Fruit fly (Drosophila melanogaster) Kc167 (cell line): ENCODE measurements around the gene CG2225.

ENCODE experiments used
- h ChIP-seq: fragments of >200 bp; optimal IDR thresholded peaks from 3 replicates; lab custom pipeline; 2018; ENCODE audit warnings: missing external identifiers
- insv ChIP-seq: fragments of >200 bp; optimal IDR thresholded peaks from 3 replicates; lab custom pipeline; 2018; ENCODE audit warnings: missing external identifiers
- ttk ChIP-seq: sonication (Bioruptor generic); optimal IDR thresholded peaks from 2 replicates; lab custom pipeline; 2017; ENCODE audit warnings: missing external identifiers

DNA sequence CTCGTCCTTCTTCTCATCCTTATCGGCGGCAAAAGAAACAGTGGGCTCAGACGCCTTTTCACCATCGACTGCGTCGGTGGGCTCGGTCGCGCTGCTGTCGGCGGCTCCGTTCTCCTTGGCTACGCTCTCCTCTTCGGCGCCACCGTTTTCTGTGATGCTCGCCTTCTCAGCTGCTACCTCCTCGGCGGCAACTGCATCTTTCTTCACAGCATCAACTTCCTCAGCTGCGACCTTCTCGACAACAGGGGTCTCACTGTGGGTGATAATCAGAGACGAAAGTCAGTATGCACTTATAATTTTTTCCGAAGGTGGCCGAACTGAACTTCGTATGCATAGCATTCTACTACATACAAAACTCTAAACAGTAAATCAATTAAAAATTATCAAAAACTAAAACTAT, 49.4 kb downstream of the CG2225 start:
- no peak for TF ChIP-seq ttk (lab: Kevin White, UChicago)
- no peak for TF ChIP-seq insv
- no peak for TF ChIP-seq h (lab: Kevin White, UChicago)
